Fruit fly (Drosophila melanogaster) ovary, adult (tissue): Measurements from ENCODE around the gene spz.

Experiments
- CG17801 ChIP-seq: fragments of 200-800 bp; optimal IDR thresholded peaks from 2 replicates; lab custom pipeline; 2019; ENCODE audit warnings: missing biosample characterization, mild to moderate bottlenecking, missing genetic modification characterization, moderate library complexity; ENCODE audit not compliant: partially characterized antibody

spz gene

DNA sequence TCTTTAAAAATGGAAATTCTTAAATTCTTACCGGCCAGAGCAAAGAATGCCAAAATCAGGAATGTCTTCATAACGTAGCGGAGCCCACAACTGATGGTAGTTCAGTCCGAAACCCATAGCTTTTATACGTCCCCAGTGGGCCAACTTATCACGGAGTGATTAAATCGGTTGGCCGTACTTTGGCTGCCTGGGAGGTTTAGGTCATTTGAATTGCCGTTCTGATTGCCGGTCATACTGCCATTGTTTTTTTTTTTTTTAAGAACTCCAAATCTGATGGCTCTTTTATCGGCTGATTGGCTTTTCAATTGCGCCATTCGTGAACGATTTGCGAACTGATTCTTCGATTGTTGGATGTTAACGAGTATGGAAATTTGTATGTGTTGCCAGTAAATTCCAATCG lies 46.8 kb downstream of the spz start, which contains the start of gene CG6277:
Gene CG6277 (minus strand): TSS at position 101 of the 400 bp plus-strand sequence.
- no peak for TF ChIP-seq CG17801 (GFP tag; lab: Kevin White, UChicago)

- TF ChIP-seq CG17801 (GFP tag; lab: Kevin White, UChicago): no peak
Observed at dm6 chr3R:27021278-27021677, 48.6 kb downstream of the spz start, which contains the start of gene CG6283. TSS of gene CG6283 (minus strand) at chr3R:27021378.

dm6 chr3R:27019701-27020172 lies 50.1 kb downstream of the spz start, which contains the start of gene CG17191:
TSS of gene CG17191 (minus strand) at chr3R:27019751.
- TF ChIP-seq CG17801 (GFP tag; lab: Kevin White, UChicago): no peak

dm6 chr3R:27018187-27018586 lies 51.7 kb downstream of the spz start, which contains the start of gene CG17192:
TSS of gene CG17192 (minus strand) at chr3R:27018287.
- no peak for TF ChIP-seq CG17801 (GFP tag; lab: Kevin White, UChicago)
